Fruit fly (Drosophila melanogaster): ENCODE measurements around the gene CG4678.

Gene CG4678

dm6 chrX:16747467-16747866 lies 51.5 kb downstream of the CG4678 start:
- TF ChIP-seq CG1621 (tag; optimal IDR thresholded peaks at IDR 0.05) (no peak), vri (GFP tag; optimal IDR thresholded peaks at IDR 0.05) (peak; percentile 85), dsx (GFP tag; optimal IDR thresholded peaks at IDR 0.05; ENCODE audit: poor library complexity, severe bottlenecking) (no peak)

- TF ChIP-seq svp (GFP tag): peak; percentile 84
- TF ChIP-seq vri (GFP tag; optimal IDR thresholded peaks at IDR 0.05): peak; percentile 7
- TF ChIP-seq Sox14 (GFP tag; optimal IDR thresholded peaks at IDR 0.05): no peak
- no peak for TF ChIP-seq topi (GFP tag; optimal IDR thresholded peaks at IDR 0.05)
- TF ChIP-seq fkh (GFP tag; optimal IDR thresholded peaks at IDR 0.05): no peak
- TF ChIP-seq CG32006 (GFP tag; optimal IDR thresholded peaks at IDR 0.05): no peak
Measured at dm6 chrX:16749324-16749723, 53.4 kb downstream of the CG4678 start.

dm6 chrX:16750712-16751578 lies 55.0 kb downstream of the CG4678 start:
- TF ChIP-seq CG10669 (GFP tag; optimal IDR thresholded peaks at IDR 0.05) (peak; percentile 82), CG6163 (GFP tag; IDR thresholded peaks at IDR 0.05) (peak; percentile 86), fd59A (GFP tag; optimal IDR thresholded peaks at IDR 0.05) (peak; percentile 85), Sox102F (GFP tag; optimal IDR thresholded peaks at IDR 0.05) (peak; percentile 88), CG6808 (GFP tag; optimal IDR thresholded peaks at IDR 0.05) (peak; percentile 96), achi (GFP tag; optimal IDR thresholded peaks at IDR 0.05) (peak; percentile 85), CG6276 (GFP tag; optimal IDR thresholded peaks at IDR 0.05) (peak; percentile 93), CG11902 (GFP tag; optimal IDR thresholded peaks at IDR 0.05) (peak; percentile 16), salr (GFP tag; optimal IDR thresholded peaks at IDR 0.05) (peak; percentile 64 to 89), Ets96B (tag; optimal IDR thresholded peaks at IDR 0.05) (peak; percentile 85), Met (GFP tag; optimal IDR thresholded peaks at IDR 0.05) (peak; percentile 85), Eip93F (GFP tag; optimal IDR thresholded peaks at IDR 0.05) (peak; percentile 92), svp (GFP tag) (peak; percentile 90), Blimp-1 (GFP tag; optimal IDR thresholded peaks at IDR 0.05) (peak; percentile 78), CG32006 (GFP tag; optimal IDR thresholded peaks at IDR 0.05) (peak; percentile 91), Smox (GFP tag; optimal IDR thresholded peaks at IDR 0.05) (peak; percentile 87), Hr4 (GFP tag; optimal IDR thresholded peaks at IDR 0.05) (peak; percentile 80), pdm3 (GFP tag; optimal IDR thresholded peaks at IDR 0.05) (peak; percentile 82), Sox15 (GFP tag; optimal IDR thresholded peaks at IDR 0.05) (peak; percentile 61), CG8119 (GFP tag; IDR thresholded peaks at IDR 0.05) (peak; percentile 93), dsx (GFP tag; optimal IDR thresholded peaks at IDR 0.05; ENCODE audit: poor library complexity, severe bottlenecking) (peak; percentile 88), Hr38 (GFP tag; optimal IDR thresholded peaks at IDR 0.05) (no peak), CG1621 (tag; optimal IDR thresholded peaks at IDR 0.05) (peak; percentile 79), vri (GFP tag; optimal IDR thresholded peaks at IDR 0.05) (peak; percentile 64), Lpt (GFP tag; optimal IDR thresholded peaks at IDR 0.05) (peak; percentile 91), cyc (GFP tag; optimal IDR thresholded peaks at IDR 0.05) (peak; percentile 66), spab (GFP tag; optimal IDR thresholded peaks at IDR 0.05) (peak; percentile 91), CG7368 (GFP tag; optimal IDR thresholded peaks at IDR 0.05) (peak; percentile 67), topi (GFP tag; optimal IDR thresholded peaks at IDR 0.05) (peak; percentile 89), CG8319 (GFP tag; optimal IDR thresholded peaks at IDR 0.05) (peak; percentile 63), CG8632 (GFP tag; optimal IDR thresholded peaks at IDR 0.05) (peak; percentile 83), CG10631 (GFP tag; optimal IDR thresholded peaks at IDR 0.05) (peak; percentile 81), CG3919 (GFP tag; optimal IDR thresholded peaks at IDR 0.05) (peak; percentile 84), OdsH (GFP tag; optimal IDR thresholded peaks at IDR 0.05) (peak; percentile 84), ss (GFP tag; optimal IDR thresholded peaks at IDR 0.05) (peak; percentile 99), CG34406 (GFP tag; optimal IDR thresholded peaks at IDR 0.05) (peak; percentile 88), fd85E (GFP tag; optimal IDR thresholded peaks at IDR 0.05) (peak; percentile 62), CG11762 (GFP tag; optimal IDR thresholded peaks at IDR 0.05; ENCODE audit: insufficient read depth) (peak; percentile 85), esn (GFP tag; optimal IDR thresholded peaks at IDR 0.05) (peak; percentile 90), CG15336 (GFP tag; IDR thresholded peaks at IDR 0.05) (peak; percentile 89), Sox14 (GFP tag; optimal IDR thresholded peaks at IDR 0.05) (peak; percentile 71), CG6792 (GFP tag; optimal IDR thresholded peaks at IDR 0.05) (peak; percentile 84), CG31627 (GFP tag; optimal IDR thresholded peaks at IDR 0.05) (peak; percentile 65)
